Worm (Caenorhabditis elegans) whole organism, young adult: ENCODE data around the gene K02D3.1.

Source experiments
- F39B2.1 ChIP-seq: fragments of 200-800 bp; sonication (Bioruptor generic); IDR thresholded peaks from 2 replicates; pipeline ENCODE4 v1.3.6; 2022; ENCODE audit warnings: missing genetic modification reagents, missing genetic modification characterization, missing compliant biosample characterization
- F49E8.2 ChIP-seq: sonication (generic microtip); optimal IDR thresholded peaks from 3 replicates; lab custom pipeline; 2017; ENCODE audit warnings: missing genetic modification characterization, mild to moderate bottlenecking, missing compliant biosample characterization, antibody characterized with exemption, moderate library complexity; ENCODE audit not compliant: insufficient read depth
- F52B5.7 ChIP-seq: sonication (generic microtip); optimal IDR thresholded peaks from 2 replicates; lab custom pipeline; 2016; ENCODE audit warnings: mild to moderate bottlenecking, missing genetic modification characterization, missing compliant biosample characterization
- T26A5.8 ChIP-seq: sonication (generic microtip); optimal IDR thresholded peaks from 2 replicates; lab custom pipeline; 2016; ENCODE audit warnings: missing genetic modification characterization, missing compliant biosample characterization
- Y53F4B.3 ChIP-seq: fragments of 200-800 bp; sonication (Bioruptor generic); IDR thresholded peaks from 2 replicates; pipeline ENCODE4 v1.3.6; 2022; ENCODE audit warnings: missing genetic modification reagents, missing genetic modification characterization, missing compliant biosample characterization
- aptf-2 ChIP-seq: fragments of 200-800 bp; sonication (Bioruptor generic); conservative IDR thresholded peaks from 2 replicates; pipeline ENCODE4 v1.3.6; 2022; ENCODE audit warnings: missing genetic modification reagents, missing genetic modification characterization, missing compliant biosample characterization
- aptf-3 ChIP-seq: fragments of 200-800 bp; sonication (Bioruptor generic); IDR thresholded peaks from 2 replicates; pipeline ENCODE4 v1.3.6; 2022; ENCODE audit warnings: missing genetic modification characterization, missing compliant biosample characterization
- ccch-3 ChIP-seq: fragments of 200-800 bp; sonication (Bioruptor generic); optimal IDR thresholded peaks from 2 replicates; lab custom pipeline; 2018; ENCODE audit warnings: mild to moderate bottlenecking, missing genetic modification characterization, missing compliant biosample characterization
- cebp-1 ChIP-seq, 2 experiments: fragments of 200-800 bp in 1 of 2; sonication (Bioruptor generic) in 1 of 2; sonication (generic microtip) in 1 of 2; IDR thresholded peaks in 1 of 2; optimal IDR thresholded peaks in 1 of 2; 2 replicates each; pipeline versions ENCODE4 v1.3.6 to Lab custom; 2017 to 2022; ENCODE audit warnings: missing compliant biosample characterization in 2 of 2, missing genetic modification characterization in 2 of 2, mild to moderate bottlenecking in 1 of 2, missing genetic modification reagents in 1 of 2, moderate library complexity in 1 of 2
- ceh-27 ChIP-seq: fragments of 200-800 bp; sonication (Bioruptor generic); optimal IDR thresholded peaks from 2 replicates; lab custom pipeline; 2018; ENCODE audit warnings: mild to moderate bottlenecking, missing genetic modification characterization, moderate library complexity, missing compliant biosample characterization
- ceh-58 ChIP-seq: fragments of 200-800 bp; sonication (Bioruptor generic); IDR thresholded peaks from 2 replicates; pipeline ENCODE4 v1.3.6; 2022; ENCODE audit warnings: missing genetic modification characterization, missing compliant biosample characterization
- ceh-79 ChIP-seq: sonication (generic microtip); optimal IDR thresholded peaks from 2 replicates; lab custom pipeline; 2017; ENCODE audit warnings: mild to moderate bottlenecking, missing genetic modification characterization, missing compliant biosample characterization
- ceh-91 ChIP-seq: fragments of 200-800 bp; sonication (Bioruptor generic); IDR thresholded peaks from 2 replicates; pipeline ENCODE4 v1.3.6; 2022; ENCODE audit warnings: missing genetic modification reagents, missing genetic modification characterization, missing compliant biosample characterization
- dox-1 ChIP-seq: fragments of 200-800 bp; sonication (Bioruptor generic); IDR thresholded peaks from 2 replicates; pipeline ENCODE4 v1.3.6; 2022; ENCODE audit warnings: missing genetic modification reagents, missing genetic modification characterization, missing compliant biosample characterization
- efl-1 ChIP-seq: fragments of 150-350 bp; optimal IDR thresholded peaks from 2 replicates; lab custom pipeline; 2014; ENCODE audit warnings: missing biosample characterization, missing genetic modification reagents, missing genetic modification characterization
- egrh-3 ChIP-seq: fragments of 200-800 bp; sonication (Bioruptor generic); IDR thresholded peaks from 2 replicates; pipeline ENCODE4 v1.3.6; 2022; ENCODE audit warnings: missing genetic modification reagents, missing genetic modification characterization, missing compliant biosample characterization
- fkh-3 ChIP-seq: sonication (generic microtip); optimal IDR thresholded peaks from 2 replicates; lab custom pipeline; 2016; ENCODE audit warnings: mild to moderate bottlenecking, missing genetic modification characterization, missing compliant biosample characterization
- lag-1 ChIP-seq: fragments of 200-800 bp; sonication (Bioruptor generic); IDR thresholded peaks from 2 replicates; pipeline ENCODE4 v1.3.6; 2022; ENCODE audit warnings: missing genetic modification reagents, missing genetic modification characterization, missing compliant biosample characterization
- let-607 ChIP-seq, 2 experiments: fragments of 200-800 bp in 1 of 2; sonication (Bioruptor generic) in 1 of 2; sonication (generic microtip) in 1 of 2; optimal IDR thresholded peaks; 2 replicates each; lab custom pipeline; 2016 to 2018; ENCODE audit warnings: mild to moderate bottlenecking in 2 of 2, missing compliant biosample characterization in 2 of 2, missing genetic modification characterization in 2 of 2, moderate library complexity in 2 of 2, missing genotype in 1 of 2
- lin-40 ChIP-seq: sonication (generic microtip); optimal IDR thresholded peaks from 2 replicates; lab custom pipeline; 2016; ENCODE audit warnings: missing genetic modification characterization, mild to moderate bottlenecking, missing compliant biosample characterization, missing genotype, missing genetic modification reagents
- lir-1 ChIP-seq: fragments of 200-800 bp; sonication (Bioruptor generic); conservative IDR thresholded peaks from 2 replicates; pipeline ENCODE4 v1.3.6; 2022; ENCODE audit warnings: missing genetic modification reagents, missing genetic modification characterization, missing compliant biosample characterization
- lsy-27 ChIP-seq: sonication (generic microtip); optimal IDR thresholded peaks from 2 replicates; lab custom pipeline; 2017; ENCODE audit warnings: missing genetic modification characterization, mild to moderate bottlenecking, missing compliant biosample characterization, antibody characterized with exemption, missing genotype, borderline replicate concordance; ENCODE audit not compliant: insufficient read depth
- nfyb-1 ChIP-seq: fragments of 200-800 bp; sonication (Bioruptor generic); IDR thresholded peaks from 2 replicates; pipeline ENCODE4 v1.3.6; 2022; ENCODE audit warnings: missing genetic modification reagents, missing genetic modification characterization, missing compliant biosample characterization
- nhr-80 ChIP-seq: sonication (generic microtip); optimal IDR thresholded peaks from 2 replicates; lab custom pipeline; 2016; ENCODE audit warnings: missing genetic modification characterization, missing compliant biosample characterization
- pha-4 ChIP-seq: fragments of 150-350 bp; sonication (generic microtip); optimal IDR thresholded peaks from 2 replicates; lab custom pipeline; 2014; ENCODE audit warnings: missing biosample characterization, missing genetic modification reagents, missing genetic modification characterization
- rec-8 ChIP-seq, 2 experiments: sonication (generic microtip); optimal IDR thresholded peaks; 2 replicates each; lab custom pipeline; 2016; ENCODE audit warnings: mild to moderate bottlenecking in 2 of 2, missing genetic modification characterization in 2 of 2, missing genetic modification reagents in 2 of 2, missing genotype in 2 of 2, missing biosample characterization in 1 of 2, missing compliant biosample characterization in 1 of 2, moderate library complexity in 1 of 2
- snpc-4 ChIP-seq, 5 experiments: fragments of 150-350 bp in 1 of 5; sonication (generic microtip) in 4 of 5; optimal IDR thresholded peaks; 2 replicates each; lab custom pipeline; 2014 to 2018; ENCODE audit warnings: missing genetic modification characterization in 5 of 5, missing biosample characterization in 3 of 5, antibody characterized with exemption in 2 of 5, mild to moderate bottlenecking in 2 of 5, missing compliant biosample characterization in 2 of 5, missing genotype in 2 of 5, moderate library complexity in 2 of 5, missing genetic modification reagents in 1 of 5

Gene K02D3.1

ce11 chrX:13746661-13747365 lies 40.1 kb downstream of the K02D3.1 start, which contains the start of gene nhr-71:
Gene nhr-71, plus strand, starts transcription at chrX:13747315.
- TF ChIP-seq pha-4, result no peak
- peak in 1 of 2 experiments; percentile 10 for TF ChIP-seq let-607 (tag; optimal IDR thresholded peaks at IDR 0.05; lab: Kevin White, UChicago)
- no peak for TF ChIP-seq snpc-4 (GFP tag; optimal IDR thresholded peaks at IDR 0.05; lab: Kevin White, UChicago)
- no peak for TF ChIP-seq snpc-4 (tag; optimal IDR thresholded peaks at IDR 0.05; lab: Kevin White, UChicago)
- no peak for TF ChIP-seq fkh-3
- TF ChIP-seq ceh-58 (GFP tag; lab: Robert Waterston, UW), result 0 out of 2 replicates have a peak, but pooled peaks have one; percentile 32
- no peak for TF ChIP-seq ceh-91
- no peak for TF ChIP-seq Y53F4B.3 (GFP tag; lab: Robert Waterston, UW)
- TF ChIP-seq dox-1 (GFP tag; lab: Robert Waterston, UW), result 0 out of 2 replicates have a peak, but pooled peaks have one; percentile 33
- peak; percentile 2 for TF ChIP-seq nhr-80 (tag; lab: Kevin White, UChicago)
- TF ChIP-seq T26A5.8 (tag; lab: Kevin White, UChicago), result no peak
- TF ChIP-seq F49E8.2 (tag; lab: Kevin White, UChicago), result no peak
- TF ChIP-seq rec-8 (tag; optimal IDR thresholded peaks at IDR 0.05; lab: Kevin White, UChicago), result no peak
- TF ChIP-seq ceh-79 (tag; lab: Kevin White, UChicago), result no peak
- TF ChIP-seq aptf-2 (GFP tag; lab: Robert Waterston, UW), result no peak
- no peak for TF ChIP-seq lir-1 (GFP tag; lab: Robert Waterston, UW)

DNA sequence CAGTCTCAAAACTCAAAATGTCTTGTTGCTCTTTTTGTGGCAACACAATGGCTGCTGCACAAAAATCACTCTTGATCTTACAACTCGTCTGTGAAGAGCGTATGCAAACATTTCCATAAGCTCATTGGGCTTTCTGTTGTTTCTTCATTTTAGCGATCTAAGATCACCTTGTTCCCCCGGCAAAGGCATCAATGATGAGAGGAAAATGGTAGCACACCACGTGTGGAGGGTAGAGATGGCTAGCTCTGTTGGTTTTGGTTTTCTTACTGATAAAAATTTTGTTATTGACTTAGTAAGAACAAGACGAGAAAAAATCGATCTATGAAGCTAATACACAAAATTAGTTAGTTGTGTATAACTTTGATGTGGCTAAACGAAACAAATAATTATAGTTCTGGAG lies 41.3 kb downstream of the K02D3.1 start:
- peak; percentile 34 for TF ChIP-seq nhr-80 (tag; lab: Kevin White, UChicago)
- no peak for TF ChIP-seq lsy-27 (tag; lab: Kevin White, UChicago)

- TF ChIP-seq nhr-80 (tag; lab: Kevin White, UChicago), result peak; percentile 15
- no peak for TF ChIP-seq aptf-3 (GFP tag; lab: Robert Waterston, UW)
- TF ChIP-seq egrh-3 (GFP tag; lab: Robert Waterston, UW), result no peak
Measured at ce11 chrX:13752822-13753581, 46.3 kb downstream of the K02D3.1 start.

- TF ChIP-seq nfyb-1, result no peak
- TF ChIP-seq lin-40 (tag; lab: Kevin White, UChicago), result peak; percentile 16
- no peak for TF ChIP-seq efl-1 (GFP tag; lab: Kevin White, UChicago)
- no peak for TF ChIP-seq cebp-1 (GFP tag; IDR thresholded peaks at IDR 0.05; lab: Robert Waterston, UW)
- peak; percentile 46 for TF ChIP-seq cebp-1 (tag; optimal IDR thresholded peaks at IDR 0.05; lab: Kevin White, UChicago)
- TF ChIP-seq F52B5.7 (tag; lab: Kevin White, UChicago), result no peak
- TF ChIP-seq ceh-27 (GFP tag; lab: Kevin White, UChicago), result peak; percentile 25
- no peak for TF ChIP-seq ccch-3 (GFP tag; lab: Kevin White, UChicago)
- 0 out of 2 replicates have a peak, but pooled peaks have one; percentile 20 for TF ChIP-seq lag-1 (GFP tag; lab: Robert Waterston, UW)
- no peak for TF ChIP-seq F39B2.1
Measured at ce11 chrX:13754498-13754897, 47.8 kb downstream of the K02D3.1 start.
